Fruit fly (Drosophila melanogaster) whole organism, embryonic: ENCODE results near the gene Dus1.

Source experiments
- Adf1 ChIP-seq: fragments of 200-800 bp; sonication (Bioruptor generic); IDR thresholded peaks from 2 replicates; pipeline ENCODE4 v1.3.6; 2022; ENCODE audit warnings: missing biosample characterization, missing genetic modification characterization
- B-H2 ChIP-seq: fragments of 200-800 bp; sonication (Bioruptor generic); optimal IDR thresholded peaks from 2 replicates; lab custom pipeline; 2018; ENCODE audit warnings: missing biosample characterization, mild to moderate bottlenecking, missing genetic modification characterization
- Bdp1 ChIP-seq: fragments of 200-800 bp; sonication (Bioruptor generic); optimal IDR thresholded peaks from 3 replicates; lab custom pipeline; 2016; ENCODE audit warnings: missing biosample characterization, missing genetic modification characterization
- BtbVII ChIP-seq: fragments of 200-800 bp; sonication (Bioruptor generic); optimal IDR thresholded peaks from 3 replicates; lab custom pipeline; 2017; ENCODE audit warnings: missing biosample characterization, mild to moderate bottlenecking, missing genetic modification characterization
- CG10209 ChIP-seq: fragments of 200-800 bp; sonication (Bioruptor generic); optimal IDR thresholded peaks from 3 replicates; lab custom pipeline; 2017; ENCODE audit warnings: missing biosample characterization, mild to moderate bottlenecking, missing genetic modification characterization, missing genetic modification reagents
- CG10565 ChIP-seq: fragments of 200-800 bp; sonication (Bioruptor generic); optimal IDR thresholded peaks from 3 replicates; lab custom pipeline; 2016; ENCODE audit warnings: missing biosample characterization, mild to moderate bottlenecking, missing genetic modification characterization
- CG11560 ChIP-seq: fragments of 200-800 bp; sonication (Bioruptor generic); IDR thresholded peaks from 3 replicates; pipeline ENCODE4 v1.3.6; 2022; ENCODE audit warnings: missing biosample characterization, missing genetic modification characterization
- CG11723 ChIP-seq: fragments of 200-800 bp; sonication (Bioruptor generic); optimal IDR thresholded peaks from 2 replicates; lab custom pipeline; 2017; ENCODE audit warnings: missing biosample characterization, mild to moderate bottlenecking, missing genetic modification characterization
- CG12659 ChIP-seq: fragments of 200-800 bp; sonication (Bioruptor generic); optimal IDR thresholded peaks from 3 replicates; lab custom pipeline; 2017; ENCODE audit warnings: mild to moderate bottlenecking, missing biosample characterization, missing genetic modification reagents, missing genetic modification characterization
- CG12744 ChIP-seq: fragments of 200-800 bp; sonication (Bioruptor generic); optimal IDR thresholded peaks from 2 replicates; lab custom pipeline; 2016; ENCODE audit warnings: missing biosample characterization, missing genetic modification characterization
- CG15073 ChIP-seq: fragments of 200-800 bp; sonication (Bioruptor generic); optimal IDR thresholded peaks from 2 replicates; lab custom pipeline; 2016; ENCODE audit warnings: missing biosample characterization, missing genetic modification characterization
- CG15601 ChIP-seq: fragments of 200-800 bp; sonication (Bioruptor generic); optimal IDR thresholded peaks from 3 replicates; lab custom pipeline; 2019; ENCODE audit warnings: missing biosample characterization, mild to moderate bottlenecking, missing genetic modification characterization, moderate library complexity
- CG17568 ChIP-seq: fragments of 200-800 bp; sonication (Bioruptor generic); optimal IDR thresholded peaks from 2 replicates; lab custom pipeline; 2018; ENCODE audit warnings: missing biosample characterization, mild to moderate bottlenecking, missing genetic modification characterization, moderate library complexity
- CG18262 ChIP-seq: fragments of 200-800 bp; optimal IDR thresholded peaks from 3 replicates; lab custom pipeline; 2019; ENCODE audit warnings: missing biosample characterization, mild to moderate bottlenecking, missing genetic modification characterization, moderate library complexity
- CG18619 ChIP-seq: fragments of 200-800 bp; sonication (Bioruptor generic); optimal IDR thresholded peaks from 3 replicates; lab custom pipeline; 2017; ENCODE audit warnings: missing biosample characterization, mild to moderate bottlenecking, missing genetic modification characterization
- CG2120 ChIP-seq: fragments of 200-800 bp; sonication (Bioruptor generic); optimal IDR thresholded peaks from 3 replicates; lab custom pipeline; 2016; ENCODE audit warnings: missing biosample characterization, missing genetic modification characterization
- CG2202 ChIP-seq: fragments of 200-800 bp; sonication (Bioruptor generic); optimal IDR thresholded peaks from 2 replicates; lab custom pipeline; 2018; ENCODE audit warnings: missing biosample characterization, mild to moderate bottlenecking, missing genetic modification characterization
- CG33557 ChIP-seq: fragments of 200-800 bp; sonication (Bioruptor generic); optimal IDR thresholded peaks from 2 replicates; lab custom pipeline; 2019; ENCODE audit warnings: missing biosample characterization, mild to moderate bottlenecking, missing genetic modification characterization, moderate library complexity
- CG34422 ChIP-seq: fragments of 200-800 bp; sonication (Bioruptor generic); IDR thresholded peaks from 3 replicates; pipeline ENCODE4 v1.3.6; 2022; ENCODE audit warnings: missing biosample characterization, missing genetic modification characterization
- CG4282 ChIP-seq: fragments of 200-800 bp; sonication (Bioruptor generic); optimal IDR thresholded peaks from 2 replicates; lab custom pipeline; 2016; ENCODE audit warnings: missing biosample characterization, missing genetic modification characterization
- CG43689 ChIP-seq: fragments of 200-800 bp; sonication (Bioruptor generic); IDR thresholded peaks from 2 replicates; pipeline ENCODE4 v1.3.6; 2022; ENCODE audit warnings: missing biosample characterization, missing genetic modification characterization
- CG4707 ChIP-seq: fragments of 200-800 bp; sonication (Bioruptor generic); optimal IDR thresholded peaks from 2 replicates; lab custom pipeline; 2018; ENCODE audit warnings: missing biosample characterization, mild to moderate bottlenecking, missing genetic modification characterization, moderate library complexity
- CG6813 ChIP-seq: fragments of 200-800 bp; sonication (Bioruptor generic); optimal IDR thresholded peaks from 2 replicates; lab custom pipeline; 2017; ENCODE audit warnings: missing biosample characterization, missing genetic modification characterization, mild to moderate bottlenecking, moderate library complexity, missing genetic modification reagents
- CG7987 ChIP-seq: fragments of 200-800 bp; sonication (Bioruptor generic); optimal IDR thresholded peaks from 2 replicates; lab custom pipeline; 2018; ENCODE audit warnings: missing biosample characterization, mild to moderate bottlenecking, missing genetic modification characterization, moderate library complexity
- CG8924 ChIP-seq: fragments of 200-800 bp; optimal IDR thresholded peaks from 3 replicates; lab custom pipeline; 2019; ENCODE audit warnings: missing biosample characterization, mild to moderate bottlenecking, missing genetic modification characterization, moderate library complexity
- Camta ChIP-seq: fragments of 200-800 bp; sonication (Bioruptor generic); optimal IDR thresholded peaks from 2 replicates; lab custom pipeline; 2016; ENCODE audit warnings: missing biosample characterization, missing genetic modification characterization
- Dad ChIP-seq: fragments of 200-800 bp; sonication (Bioruptor generic); optimal IDR thresholded peaks from 3 replicates; lab custom pipeline; 2016; ENCODE audit warnings: missing biosample characterization, missing genetic modification characterization
- Deaf1 ChIP-seq: fragments of 200-800 bp; optimal IDR thresholded peaks from 3 replicates; lab custom pipeline; 2019; ENCODE audit warnings: missing biosample characterization, mild to moderate bottlenecking, missing genetic modification characterization, moderate library complexity
- Dip2 ChIP-seq: fragments of 200-800 bp; sonication (Bioruptor generic); IDR thresholded peaks from 2 replicates; pipeline ENCODE4 v1.3.6; 2022; ENCODE audit warnings: missing biosample characterization, missing genetic modification characterization
- Fer1 ChIP-seq: fragments of 200-800 bp; sonication (Bioruptor generic); optimal IDR thresholded peaks from 2 replicates; lab custom pipeline; 2017; ENCODE audit warnings: missing biosample characterization, mild to moderate bottlenecking, missing genetic modification characterization
- GATAe ChIP-seq: fragments of 200-800 bp; sonication (Bioruptor generic); conservative IDR thresholded peaks from 2 replicates; pipeline ENCODE4 v1.3.6; 2022; ENCODE audit warnings: missing biosample characterization, missing genetic modification characterization
- HLH54F ChIP-seq: fragments of 200-800 bp; sonication (Bioruptor generic); optimal IDR thresholded peaks from 3 replicates; lab custom pipeline; 2016; ENCODE audit warnings: missing biosample characterization, missing genetic modification characterization
- Hmr ChIP-seq: fragments of 200-800 bp; sonication (Bioruptor generic); optimal IDR thresholded peaks from 3 replicates; lab custom pipeline; 2017; ENCODE audit warnings: mild to moderate bottlenecking, missing biosample characterization, missing genetic modification reagents, missing genetic modification characterization
- Oaz ChIP-seq: fragments of 200-800 bp; sonication (Bioruptor generic); IDR thresholded peaks from 2 replicates; pipeline ENCODE4 v1.3.6; 2022; ENCODE audit warnings: missing biosample characterization, missing genetic modification characterization
- Pdp1 ChIP-seq, 2 experiments: fragments of 200-800 bp; sonication (Bioruptor generic); optimal IDR thresholded peaks; 3 replicates each; lab custom pipeline; 2016; ENCODE audit warnings: missing biosample characterization in 2 of 2, missing genetic modification characterization in 2 of 2, mild to moderate bottlenecking in 1 of 2, moderate library complexity in 1 of 2
- Sox100B ChIP-seq: fragments of 200-800 bp; sonication (Bioruptor generic); optimal IDR thresholded peaks from 3 replicates; lab custom pipeline; 2018; ENCODE audit warnings: missing biosample characterization, mild to moderate bottlenecking, missing genetic modification characterization
- Trl ChIP-seq, 3 experiments: fragments of >200 bp in 2 of 3; fragments of 200-800 bp in 1 of 3; sonication (Bioruptor generic) in 1 of 3; optimal IDR thresholded peaks; 2 replicates in 1 of 3; 3 replicates in 2 of 3; lab custom pipeline; 2016 to 2017; ENCODE audit warnings: missing biosample characterization in 1 of 3, missing genetic modification characterization in 1 of 3
- YL-1 ChIP-seq: fragments of 200-800 bp; sonication (Bioruptor generic); optimal IDR thresholded peaks from 3 replicates; lab custom pipeline; 2017; ENCODE audit warnings: missing biosample characterization, mild to moderate bottlenecking, missing genetic modification characterization
- ase ChIP-seq: fragments of 200-800 bp; sonication (Bioruptor generic); IDR thresholded peaks from 3 replicates; pipeline ENCODE4 v1.3.6; 2022; ENCODE audit warnings: missing biosample characterization, missing genetic modification characterization
- bsh ChIP-seq, 2 experiments: fragments of 200-800 bp; sonication (Bioruptor generic); optimal IDR thresholded peaks; 2 replicates each; lab custom pipeline; 2017 to 2018; ENCODE audit warnings: mild to moderate bottlenecking in 2 of 2, missing biosample characterization in 2 of 2, missing genetic modification characterization in 2 of 2, moderate library complexity in 1 of 2
- danr ChIP-seq: fragments of 200-800 bp; sonication (Bioruptor generic); IDR thresholded peaks from 2 replicates; pipeline ENCODE4 v1.3.6; 2022; ENCODE audit warnings: missing biosample characterization, missing genetic modification characterization
- dm ChIP-seq: fragments of 200-800 bp; sonication (Bioruptor generic); optimal IDR thresholded peaks from 3 replicates; lab custom pipeline; 2016; ENCODE audit warnings: missing biosample characterization, missing genetic modification characterization
- dysf ChIP-seq: fragments of 200-800 bp; sonication (Bioruptor generic); IDR thresholded peaks from 3 replicates; pipeline ENCODE4 v1.3.6; 2022; ENCODE audit warnings: missing biosample characterization, missing genetic modification characterization
- esg ChIP-seq: fragments of 200-800 bp; sonication (Bioruptor generic); conservative IDR thresholded peaks from 2 replicates; pipeline ENCODE4 v1.3.6; 2022; ENCODE audit warnings: missing biosample characterization, missing genetic modification characterization
- jigr1 ChIP-seq: fragments of 200-800 bp; sonication (Bioruptor generic); IDR thresholded peaks from 3 replicates; pipeline ENCODE4 v1.3.6; 2022; ENCODE audit warnings: missing biosample characterization, missing genetic modification characterization
- jumu ChIP-seq: fragments of 200-800 bp; sonication (Bioruptor generic); optimal IDR thresholded peaks from 3 replicates; lab custom pipeline; 2016; ENCODE audit warnings: missing biosample characterization, missing genetic modification characterization
- mirr ChIP-seq: fragments of 200-800 bp; sonication (Bioruptor generic); optimal IDR thresholded peaks from 3 replicates; lab custom pipeline; 2018; ENCODE audit warnings: missing biosample characterization, mild to moderate bottlenecking, missing genetic modification characterization
- oc ChIP-seq: fragments of 200-800 bp; sonication (Bioruptor generic); optimal IDR thresholded peaks from 2 replicates; lab custom pipeline; 2018; ENCODE audit warnings: missing biosample characterization, mild to moderate bottlenecking, missing genetic modification characterization, moderate library complexity
- ranshi ChIP-seq: fragments of 200-800 bp; sonication (Bioruptor generic); IDR thresholded peaks from 2 replicates; pipeline ENCODE4 v1.3.6; 2022; ENCODE audit warnings: missing biosample characterization, missing genetic modification characterization
- sc ChIP-seq, 3 experiments: fragments of >200 bp in 2 of 3; fragments of 200-800 bp in 1 of 3; sonication (Bioruptor generic) in 1 of 3; optimal IDR thresholded peaks; 2 replicates in 2 of 3; 3 replicates in 1 of 3; lab custom pipeline; 2017; ENCODE audit warnings: mild to moderate bottlenecking in 1 of 3, missing biosample characterization in 1 of 3, missing genetic modification characterization in 1 of 3, missing genetic modification reagents in 1 of 3

Gene Dus1

DNA sequence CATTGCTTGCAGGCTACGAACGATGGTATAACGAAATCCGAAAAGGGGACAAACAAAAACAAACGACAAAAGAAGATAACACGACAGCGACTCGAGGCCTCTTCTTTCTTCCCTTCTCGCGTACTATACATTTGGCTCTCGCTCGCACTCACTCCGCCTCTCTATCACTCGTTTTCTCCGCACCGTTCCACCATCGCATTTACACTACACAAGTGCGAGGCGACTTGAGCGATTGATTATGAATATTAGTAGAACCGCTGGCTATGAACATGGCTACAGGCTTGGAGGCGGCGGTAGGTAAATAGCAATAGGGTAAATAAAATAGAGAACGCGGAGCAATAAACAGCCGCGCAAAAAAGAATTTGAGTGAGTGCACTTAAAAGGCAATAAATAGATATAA lies 51.0 kb downstream of the Dus1 start (continued):
- peak; percentile 44 to 45 for TF ChIP-seq bsh (GFP tag; optimal IDR thresholded peaks at IDR 0.05; lab: Kevin White, UChicago)
- TF ChIP-seq CG17568 (GFP tag; lab: Kevin White, UChicago), result peak; percentile 55
- TF ChIP-seq oc (tag; lab: Kevin White, UChicago), result no peak
- no peak for TF ChIP-seq Oaz (GFP tag; lab: Robert Waterston, UW)
- TF ChIP-seq Adf1 (GFP tag; lab: Robert Waterston, UW), result peak; percentile 16; the same call in 1 of the 2 replicates
- TF ChIP-seq Camta (GFP tag; lab: Kevin White, UChicago), result peak; percentile 21
- TF ChIP-seq Fer1 (GFP tag; lab: Kevin White, UChicago), result peak; percentile 29
- TF ChIP-seq CG11723 (GFP tag; lab: Kevin White, UChicago), result peak; percentile 1
- peak; percentile 20 for TF ChIP-seq CG33557
- no peak for TF ChIP-seq CG4282 (GFP tag; lab: Kevin White, UChicago)
- TF ChIP-seq CG18262 (tag; lab: Kevin White, UChicago), result peak; percentile 15
- TF ChIP-seq CG15601, result peak; percentile 55
- TF ChIP-seq jigr1 (GFP tag; lab: Robert Waterston, UW), result no peak
- TF ChIP-seq Deaf1 (tag; lab: Kevin White, UChicago), result peak; percentile 83
- peak; percentile 1 for TF ChIP-seq BtbVII
- TF ChIP-seq Dad, result no peak
- TF ChIP-seq CG2120 (GFP tag; lab: Kevin White, UChicago), result peak; percentile 16
- TF ChIP-seq HLH54F, result no peak
- TF ChIP-seq CG18619 (GFP tag; lab: Kevin White, UChicago), result peak; percentile 13
- TF ChIP-seq sc (optimal IDR thresholded peaks at IDR 0.05; lab: Kevin White, UChicago), result no peak
- TF ChIP-seq sc (GFP tag; optimal IDR thresholded peaks at IDR 0.05; lab: Kevin White, UChicago), result no peak
- peak; percentile 42 for TF ChIP-seq Sox100B (GFP tag; lab: Kevin White, UChicago)
- TF ChIP-seq GATAe (GFP tag; lab: Robert Waterston, UW), result no peak
- TF ChIP-seq CG12744 (GFP tag; lab: Kevin White, UChicago), result peak; percentile 16
- TF ChIP-seq CG6813 (GFP tag; lab: Kevin White, UChicago), result peak; percentile 67
- peak; percentile 35 for TF ChIP-seq CG2202 (tag; lab: Kevin White, UChicago)
- peak; percentile 20 for TF ChIP-seq CG12659 (GFP tag; lab: Kevin White, UChicago)
- no peak for TF ChIP-seq CG43689 (GFP tag; lab: Robert Waterston, UW)
- no peak for TF ChIP-seq dm
- no peak for TF ChIP-seq CG10565 (GFP tag; lab: Kevin White, UChicago)
- 0 out of 2 replicates have a peak, but pooled peaks have one; percentile 24 for TF ChIP-seq ranshi (GFP tag; lab: Robert Waterston, UW)
- peak; percentile 58 for TF ChIP-seq CG4707 (GFP tag; lab: Kevin White, UChicago)
- TF ChIP-seq CG10209 (GFP tag; lab: Kevin White, UChicago), result peak; percentile 18
- peak; percentile 34 for TF ChIP-seq mirr (GFP tag; lab: Kevin White, UChicago)
- no peak for TF ChIP-seq ase (GFP tag; lab: Robert Waterston, UW)
- TF ChIP-seq Bdp1, result no peak
- 0 out of 3 replicates have a peak, but pooled peaks have one; percentile 4 for TF ChIP-seq dysf (GFP tag; lab: Robert Waterston, UW)
- TF ChIP-seq CG8924 (tag; lab: Kevin White, UChicago), result peak; percentile 55
- no peak for TF ChIP-seq CG15073 (GFP tag; lab: Kevin White, UChicago)
- no peak for TF ChIP-seq danr (GFP tag; lab: Robert Waterston, UW)
- TF ChIP-seq CG7987 (GFP tag; lab: Kevin White, UChicago), result peak; percentile 39
- TF ChIP-seq jumu, result no peak
- TF ChIP-seq CG11560 (tag; lab: Robert Waterston, UW), result no peak
- peak in 1 of 2 experiments; percentile 60 for TF ChIP-seq Pdp1 (GFP tag; optimal IDR thresholded peaks at IDR 0.05; lab: Kevin White, UChicago)
- TF ChIP-seq B-H2 (GFP tag; lab: Kevin White, UChicago), result peak; percentile 23
- peak; percentile 44 to 51 for TF ChIP-seq Trl (optimal IDR thresholded peaks at IDR 0.05; lab: Kevin White, UChicago)
- TF ChIP-seq Trl (GFP tag; optimal IDR thresholded peaks at IDR 0.05; lab: Kevin White, UChicago), result no peak
- no peak for TF ChIP-seq CG34422
- no peak for TF ChIP-seq esg (GFP tag; lab: Robert Waterston, UW)
- TF ChIP-seq YL-1, result peak; percentile 17
- no peak for TF ChIP-seq Dip2 (GFP tag; lab: Robert Waterston, UW)
- TF ChIP-seq Hmr (GFP tag; lab: Kevin White, UChicago), result peak; percentile 50
